Fruit fly (Drosophila melanogaster): ENCODE data around the gene Drak.

Gene Drak

DNA sequence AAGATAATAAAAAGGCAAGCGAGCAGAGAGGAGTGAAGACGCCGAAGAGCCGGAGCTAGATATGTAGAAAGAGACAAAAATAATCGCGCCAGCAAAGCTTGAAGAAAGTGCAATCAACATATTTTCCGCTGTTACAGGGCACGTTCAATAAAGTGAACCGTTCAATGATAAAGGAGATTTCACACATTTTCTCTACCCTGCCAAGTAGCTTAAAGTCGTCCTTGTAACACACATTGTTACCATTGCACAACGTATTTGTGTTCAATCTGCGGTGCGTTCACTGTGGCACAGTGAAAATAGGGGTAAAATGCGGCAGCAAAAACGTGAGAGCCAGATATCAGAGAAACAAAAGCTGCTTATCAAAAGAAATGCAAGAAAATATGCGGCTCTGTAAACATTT is 6.5 kb downstream of the Drak start (continued):
- TF ChIP-seq Nf-YC (tag; optimal IDR thresholded peaks at IDR 0.05) (no peak), Sox102F (GFP tag; optimal IDR thresholded peaks at IDR 0.05) (peak; percentile 75), Jarid2 (GFP tag; optimal IDR thresholded peaks at IDR 0.05) (no peak), Gug (GFP tag; IDR thresholded peaks at IDR 0.05) (peak; percentile 53; the same call in 3 of the 4 replicates), CG17328 (GFP tag; IDR thresholded peaks at IDR 0.05) (peak; percentile 53; the same call in 1 of the 2 replicates), Optix (GFP tag; IDR thresholded peaks at IDR 0.05) (0 out of 3 replicates have a peak, but pooled peaks have one; percentile 16), ranshi (GFP tag; IDR thresholded peaks at IDR 0.05) (peak; percentile 55; the same call in 1 of the 2 replicates), CG16779 (GFP tag; IDR thresholded peaks at IDR 0.05) (no peak), tin (GFP tag; optimal IDR thresholded peaks at IDR 0.05) (peak; percentile 42), org-1 (GFP tag; optimal IDR thresholded peaks at IDR 0.05) (peak; percentile 19), klu (GFP tag; IDR thresholded peaks at IDR 0.05) (no peak), ATbp (GFP tag; optimal IDR thresholded peaks at IDR 0.05) (peak; percentile 73), dysf (GFP tag; IDR thresholded peaks at IDR 0.05) (peak; percentile 34; the same call in 1 of the 3 replicates), CG16813 (GFP tag; IDR thresholded peaks at IDR 0.05; ENCODE audit: partially characterized antibody) (no peak), chif (GFP tag; optimal IDR thresholded peaks at IDR 0.05) (peak in 1 of 2 experiments; percentile 35), CG8388 (GFP tag; optimal IDR thresholded peaks at IDR 0.05) (peak; percentile 28), HHEX (GFP tag; optimal IDR thresholded peaks at IDR 0.05) (peak; percentile 15), zfh1 (GFP tag; IDR thresholded peaks at IDR 0.05) (peak; percentile 61; the same call in 2 of the 3 replicates), slbo (GFP tag; IDR thresholded peaks at IDR 0.05) (peak; percentile 61), pum (GFP tag; optimal IDR thresholded peaks at IDR 0.05) (peak; percentile 31), CG7963 (GFP tag; IDR thresholded peaks at IDR 0.05; ENCODE audit: partially characterized antibody) (no peak), Six4 (GFP tag; optimal IDR thresholded peaks at IDR 0.05) (peak; percentile 46), CG3407 (GFP tag; optimal IDR thresholded peaks at IDR 0.05) (peak; percentile 25), phol (tag; optimal IDR thresholded peaks at IDR 0.05) (peak; percentile 42), Myb (GFP tag; optimal IDR thresholded peaks at IDR 0.05) (peak; percentile 9), kay (GFP tag; optimal IDR thresholded peaks at IDR 0.05) (no peak), PHDP (tag; optimal IDR thresholded peaks at IDR 0.05) (peak; percentile 15), HLH3B (GFP tag; IDR thresholded peaks at IDR 0.05) (peak; percentile 39; the same call in 1 of the 2 replicates), unpg (GFP tag; optimal IDR thresholded peaks at IDR 0.05) (peak; percentile 27), CG2199 (GFP tag; IDR thresholded peaks at IDR 0.05) (0 out of 3 replicates have a peak, but pooled peaks have one; percentile 44), prd (optimal IDR thresholded peaks at IDR 0.05) (no peak), prd (GFP tag; IDR thresholded peaks at IDR 0.05) (peak; percentile 62; the same call in 2 of the 3 replicates), nau (GFP tag; optimal IDR thresholded peaks at IDR 0.05) (no peak), Drgx (GFP tag; IDR thresholded peaks at IDR 0.05) (peak; percentile 57), CG1603 (tag; optimal IDR thresholded peaks at IDR 0.05) (peak; percentile 64), CG9727 (GFP tag; optimal IDR thresholded peaks at IDR 0.05) (no peak), Asciz (GFP tag; optimal IDR thresholded peaks at IDR 0.05) (peak; percentile 50), Lhr (GFP tag; optimal IDR thresholded peaks at IDR 0.05) (no peak), CG7556 (GFP tag; optimal IDR thresholded peaks at IDR 0.05) (no peak), CG2712 (tag; optimal IDR thresholded peaks at IDR 0.05) (peak; percentile 31), Ptx1 (GFP tag; IDR thresholded peaks at IDR 0.05) (peak; percentile 40; the same call in 1 of the 2 replicates), az2 (GFP tag; optimal IDR thresholded peaks at IDR 0.05) (peak; percentile 57), CG15269 (tag; optimal IDR thresholded peaks at IDR 0.05) (peak; percentile 10), Rx (GFP tag; IDR thresholded peaks at IDR 0.05) (0 out of 2 replicates have a peak, but pooled peaks have one; percentile 41), dpn (GFP tag; optimal IDR thresholded peaks at IDR 0.05) (peak; percentile 33 to 57), C15 (GFP tag; IDR thresholded peaks at IDR 0.05) (no peak), CG8281 (tag; optimal IDR thresholded peaks at IDR 0.05) (no peak), D (optimal IDR thresholded peaks at IDR 0.05) (no peak), D (GFP tag; optimal IDR thresholded peaks at IDR 0.05) (no peak), pan (optimal IDR thresholded peaks at IDR 0.05) (no peak), pan (GFP tag; optimal IDR thresholded peaks at IDR 0.05 in 1 of 2, IDR thresholded peaks at IDR 0.05 in 1 of 2) (peak in 1 of 2 experiments; percentile 53)

Data from whole organism, embryonic.